Fruit fly (Drosophila melanogaster): Measurements from ENCODE around the gene CG12496.

CG12496 gene

DNA sequence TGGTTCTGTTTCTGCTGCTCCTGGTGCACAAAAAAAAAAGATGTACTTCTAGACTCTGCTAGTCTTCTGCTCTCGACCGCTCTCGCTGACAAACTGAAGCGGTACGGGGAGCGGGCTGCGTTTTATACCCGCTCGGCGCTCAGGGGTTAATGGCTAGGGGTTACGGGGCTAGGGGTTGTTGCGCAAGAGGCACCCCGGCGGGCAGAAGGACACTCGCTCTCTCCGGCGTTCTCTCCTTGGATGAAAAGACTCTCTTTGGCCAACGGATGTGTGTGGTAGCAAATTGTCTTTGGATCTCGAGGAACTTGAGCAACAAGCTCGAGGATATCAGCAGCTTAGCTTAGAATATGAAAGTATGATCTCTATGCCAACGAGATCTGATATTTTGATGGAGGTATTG, at the start of gene CG12496:
TSS of gene CG12496 (minus strand) at position 97 of the 400 bp plus-strand sequence.
- no peak for TF ChIP-seq noc (tag; optimal IDR thresholded peaks at IDR 0.05)

DNA sequence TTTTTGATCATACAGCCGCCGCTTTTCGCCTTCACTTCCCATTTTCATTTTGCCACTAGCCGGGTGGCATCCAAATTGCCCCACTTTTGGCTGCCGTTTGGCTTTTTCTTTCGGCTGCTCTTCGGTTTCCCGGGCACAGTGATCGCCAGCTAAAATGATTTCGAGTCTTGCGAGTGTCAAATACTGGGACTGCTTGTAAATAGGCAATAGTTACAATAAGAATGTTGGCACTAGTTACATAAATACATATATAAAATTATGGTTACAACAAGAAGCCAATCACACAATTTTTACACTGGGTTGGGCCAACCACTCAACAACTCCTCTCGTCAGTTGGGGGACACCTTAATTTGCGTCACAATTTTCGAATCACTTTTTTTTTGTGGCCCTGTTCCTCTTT, 49.1 kb upstream of the CG12496 start:
- no peak for TF ChIP-seq noc (tag; optimal IDR thresholded peaks at IDR 0.05)

DNA sequence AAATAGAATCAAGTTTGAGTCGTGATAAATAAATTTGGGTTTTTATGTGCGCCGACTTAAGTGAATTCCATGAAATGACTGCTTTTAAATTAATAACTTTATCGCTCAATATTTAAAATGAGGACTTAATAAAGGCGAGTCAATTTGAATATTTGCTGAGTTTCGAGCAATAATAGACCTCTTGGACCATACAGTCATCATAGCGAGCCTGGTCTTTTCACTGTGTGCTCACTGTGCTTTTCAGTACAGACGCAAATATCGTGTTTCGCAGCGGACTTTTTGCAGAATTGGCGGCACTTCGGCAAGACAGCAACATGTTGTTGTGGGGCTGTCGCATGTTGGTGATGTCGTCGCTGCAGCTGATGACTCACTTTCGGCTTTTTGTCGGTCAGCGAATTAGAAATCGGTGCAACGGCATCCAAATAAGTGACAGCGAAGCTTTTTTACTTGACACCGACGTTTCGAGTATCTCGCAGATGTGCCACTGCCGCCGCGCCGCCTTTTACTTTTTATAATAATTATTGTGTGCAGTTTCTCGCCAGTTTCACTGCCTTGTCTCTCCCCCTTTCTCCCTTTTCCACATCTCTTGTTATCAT, 47.3 kb upstream of the CG12496 start:
- no peak for TF ChIP-seq noc (tag; optimal IDR thresholded peaks at IDR 0.05)

DNA sequence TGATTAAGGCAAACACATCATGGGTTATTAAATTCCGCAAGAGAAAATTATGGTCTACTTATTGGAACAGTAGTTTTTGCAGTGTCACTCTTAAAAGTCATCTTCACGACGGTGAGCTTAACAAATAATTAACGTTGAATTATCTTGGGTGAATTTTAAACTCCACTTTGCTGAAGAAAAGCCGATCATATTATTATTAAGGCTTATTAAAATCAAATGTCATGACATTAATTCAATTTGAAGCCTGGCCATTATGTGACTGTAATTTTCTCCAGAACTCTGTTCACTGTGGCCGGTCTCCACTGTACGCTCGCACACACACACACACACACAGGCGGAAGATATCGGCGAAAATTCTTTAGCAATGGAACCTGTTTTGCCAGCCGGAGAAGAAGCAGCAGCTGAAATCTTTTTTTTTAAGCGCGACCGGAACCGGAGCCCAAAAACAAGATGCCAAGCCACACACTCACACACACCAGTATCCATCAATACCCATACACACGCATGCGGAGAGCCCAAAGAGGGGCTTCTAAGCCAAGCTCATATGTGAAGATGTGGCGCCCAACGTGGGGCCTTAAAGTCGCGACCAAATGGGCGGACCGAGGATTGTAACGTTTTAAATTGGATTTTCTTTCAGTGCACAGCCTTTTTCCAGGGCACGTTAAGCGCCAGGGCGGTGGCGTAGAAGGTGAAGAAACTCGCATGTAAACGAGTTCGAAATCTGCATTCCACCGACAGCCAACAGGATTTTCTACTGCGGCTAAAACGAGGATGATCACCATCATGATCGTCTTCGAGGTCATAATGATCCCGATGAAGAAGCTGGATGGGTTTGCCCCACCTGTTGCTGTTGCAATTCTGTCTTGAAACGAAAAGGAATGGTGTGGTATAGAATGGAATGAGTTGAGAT, 44.9 kb upstream of the CG12496 start:
- TF ChIP-seq noc (tag; optimal IDR thresholded peaks at IDR 0.05), result peak; percentile 41

DNA sequence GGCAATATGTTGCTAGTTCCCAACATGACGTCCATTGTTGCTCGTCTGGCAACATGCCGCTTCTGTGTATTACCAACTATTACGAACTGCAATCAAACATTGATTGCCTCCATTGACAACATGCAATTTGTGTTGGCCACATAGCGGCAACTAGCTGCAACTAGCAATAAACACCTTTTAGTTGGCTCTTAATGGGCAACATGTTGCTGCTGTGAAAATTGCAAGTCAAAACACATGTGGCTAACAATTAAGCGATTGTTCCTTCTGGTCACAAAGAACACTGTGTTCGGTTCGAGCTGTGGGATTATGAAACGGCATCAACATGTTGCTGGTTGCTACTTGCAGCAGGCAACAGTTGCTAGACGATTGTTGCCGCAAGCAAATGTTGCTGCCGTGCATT, 43.1 kb upstream of the CG12496 start:
- TF ChIP-seq noc (tag; optimal IDR thresholded peaks at IDR 0.05), result no peak

DNA sequence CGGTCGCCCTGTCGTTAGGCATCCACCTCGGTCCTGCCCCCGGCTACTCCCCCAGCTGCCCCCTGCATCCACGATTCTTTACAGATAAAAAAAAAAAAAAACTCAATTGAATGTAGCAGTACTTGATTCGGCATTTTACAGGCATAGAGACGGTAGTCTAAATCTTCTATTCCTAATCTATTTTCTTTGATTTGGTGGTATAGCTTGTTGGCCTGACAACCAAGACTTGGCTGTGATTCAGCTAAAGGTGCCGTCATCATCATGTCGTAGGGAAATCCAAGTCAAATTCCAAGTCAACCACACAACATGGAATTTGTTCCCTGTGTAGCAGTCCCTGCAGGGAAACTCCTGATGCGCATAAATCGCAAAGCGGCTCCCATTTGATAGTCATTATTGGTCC, 42.0 kb upstream of the CG12496 start:
- TF ChIP-seq noc (tag; optimal IDR thresholded peaks at IDR 0.05), result no peak

DNA sequence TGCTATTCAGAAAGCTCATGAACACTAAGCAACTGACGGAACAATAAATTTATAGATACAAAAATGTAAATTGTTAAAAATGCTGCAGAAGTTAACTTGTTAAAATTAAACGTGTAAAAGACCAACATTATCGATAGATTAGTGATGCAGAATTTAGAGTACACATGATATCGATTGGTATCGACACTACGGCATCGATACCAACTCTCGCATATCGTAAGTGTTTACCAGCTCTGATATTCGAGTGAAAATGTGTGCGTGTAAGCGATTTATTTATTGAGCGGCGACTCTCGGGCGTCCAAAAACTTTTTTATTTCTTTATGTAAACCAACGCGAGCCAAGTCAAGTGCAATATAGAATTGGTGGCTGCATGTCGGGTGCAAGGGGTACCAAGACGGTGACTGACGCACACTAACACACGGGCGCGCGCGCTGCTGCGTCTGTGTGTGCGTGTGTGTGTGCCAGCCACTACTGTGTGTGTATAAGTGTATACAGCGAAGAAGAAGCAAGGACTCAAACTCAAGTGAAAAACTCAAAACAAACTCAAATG, 37.1 kb upstream of the CG12496 start, which contains the start of gene z:
TSS of gene z (plus strand) at position 20 of the 550 bp plus-strand sequence.
- TF ChIP-seq noc (tag; optimal IDR thresholded peaks at IDR 0.05), result peak; percentile 1

DNA sequence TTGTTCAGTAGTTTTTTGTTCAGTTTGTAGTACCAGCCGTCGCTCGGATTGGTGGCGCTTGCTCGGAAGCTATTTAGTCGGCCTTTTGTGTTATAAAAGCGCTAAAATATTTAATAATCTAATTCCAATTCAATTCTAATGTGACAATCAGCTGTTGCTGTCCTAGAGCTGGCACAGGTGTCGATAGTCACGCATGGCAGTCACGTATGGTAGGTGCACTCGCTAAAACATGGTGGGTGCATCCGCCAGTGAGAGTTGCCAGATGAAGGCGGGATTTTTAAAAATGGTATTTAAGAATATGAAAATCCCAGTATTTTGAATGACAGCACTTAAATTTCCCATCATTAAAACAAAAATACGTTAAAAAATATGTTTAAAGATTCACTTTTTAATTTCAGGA, 33.1 kb upstream of the CG12496 start, which contains the start of gene tko:
TSS of gene tko (minus strand) at position 179 of the 400 bp plus-strand sequence.
- TF ChIP-seq noc (tag; optimal IDR thresholded peaks at IDR 0.05), result no peak

DNA sequence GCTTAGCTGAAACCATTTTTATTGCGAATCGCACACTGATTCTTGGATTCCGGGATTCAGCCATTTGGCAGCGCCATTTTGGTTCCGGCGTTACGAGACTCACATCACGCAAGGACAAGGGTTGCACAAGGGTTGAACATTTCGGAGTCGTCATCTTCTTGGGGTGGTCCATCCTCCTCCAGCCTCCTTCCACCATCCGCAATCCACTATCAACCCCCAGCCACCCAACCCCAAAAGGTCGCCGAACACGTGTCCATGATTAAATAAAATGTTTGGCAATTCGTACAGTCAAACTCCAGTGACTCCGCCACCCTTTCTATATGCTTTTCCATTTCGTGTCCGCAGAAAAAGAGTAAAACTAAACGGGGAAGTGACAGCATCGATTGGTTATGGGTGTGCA, 29.5 kb upstream of the CG12496 start:
- no peak for TF ChIP-seq noc (tag; optimal IDR thresholded peaks at IDR 0.05)

DNA sequence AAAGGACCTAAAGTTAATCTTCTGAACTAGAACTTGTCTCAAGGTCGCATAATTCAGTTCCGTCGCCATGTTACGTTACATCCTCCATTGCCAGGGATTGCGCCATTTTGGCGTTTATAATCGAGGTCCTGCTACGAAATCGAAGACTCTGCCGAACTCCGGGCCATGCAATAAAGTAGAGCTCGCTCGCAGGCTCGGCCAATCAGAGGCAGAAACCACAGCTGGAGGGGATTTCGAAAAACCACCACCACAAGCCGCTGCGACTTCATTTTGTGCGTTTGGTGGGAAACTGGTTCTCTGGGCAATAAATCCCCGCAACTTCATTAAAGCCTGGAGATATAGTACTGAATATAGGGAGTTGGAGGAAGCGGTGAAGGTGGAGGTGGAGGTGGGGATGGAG, 24.2 kb upstream of the CG12496 start:
- TF ChIP-seq noc (tag; optimal IDR thresholded peaks at IDR 0.05), result no peak

DNA sequence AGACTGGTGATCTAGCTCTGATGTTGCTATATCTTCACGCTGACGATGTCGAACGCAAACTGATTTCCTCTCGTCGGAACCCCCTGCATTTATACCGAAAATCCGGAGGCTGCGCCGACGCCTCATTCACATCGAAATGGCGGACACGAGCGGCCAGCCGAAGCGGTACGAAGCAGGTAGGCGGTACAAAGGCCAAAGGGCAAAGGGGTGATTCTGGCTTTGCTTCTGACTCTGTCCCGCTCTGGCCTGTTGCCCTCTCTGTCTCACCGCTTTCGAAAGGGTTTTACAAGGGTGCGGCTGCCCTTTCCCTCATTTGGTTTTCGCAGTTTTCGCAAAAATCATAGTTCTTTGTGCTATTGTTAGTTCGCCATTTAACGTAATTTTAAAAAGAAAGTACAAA, 18.2 kb upstream of the CG12496 start, which contains the start of gene gt:
TSS of gene gt (minus strand) at position 65 of the 400 bp plus-strand sequence.
- TF ChIP-seq noc (tag; optimal IDR thresholded peaks at IDR 0.05), result no peak

DNA sequence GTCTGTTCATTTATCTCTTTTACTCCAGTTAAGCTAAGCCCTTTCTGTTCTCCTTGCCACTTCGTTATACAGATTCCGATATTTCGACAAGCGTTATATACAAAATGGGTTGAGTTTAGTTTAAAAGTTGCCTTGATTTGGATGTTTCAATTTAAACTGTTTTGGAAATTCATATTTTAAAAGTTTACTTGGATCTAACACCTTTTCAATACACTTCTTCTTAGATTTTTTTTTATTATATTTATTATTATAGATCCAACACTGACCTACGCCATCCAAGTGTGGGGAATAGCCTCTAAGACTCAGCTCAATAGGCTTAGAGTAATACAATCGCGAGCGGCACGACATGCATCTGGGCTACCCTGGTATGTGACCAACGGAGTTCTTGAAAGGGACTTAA, 15.1 kb upstream of the CG12496 start, which contains the start of gene CG32797:
TSS of gene CG32797 (minus strand) at position 101 of the 400 bp plus-strand sequence.
- TF ChIP-seq noc (tag; optimal IDR thresholded peaks at IDR 0.05), result no peak

DNA sequence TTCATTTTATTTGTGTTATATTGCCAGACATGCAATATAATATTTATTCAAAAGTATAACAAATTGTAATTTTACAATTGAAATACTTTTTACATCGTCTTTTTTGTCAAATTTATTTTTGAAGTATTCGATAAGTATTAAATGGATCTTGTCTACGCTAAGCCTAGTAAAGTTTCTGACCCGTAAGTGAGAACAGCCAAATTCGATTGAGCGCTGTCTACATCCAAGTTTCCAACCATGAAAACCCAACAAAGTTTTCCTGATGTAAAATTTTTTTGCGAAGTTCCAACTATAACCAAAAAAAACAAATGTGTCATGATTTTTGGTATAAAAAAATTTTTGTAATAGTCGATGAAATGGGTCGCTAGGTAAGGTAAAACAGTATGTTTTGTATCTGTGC, 8.8 kb upstream of the CG12496 start:
- TF ChIP-seq noc (tag; optimal IDR thresholded peaks at IDR 0.05), result no peak

DNA sequence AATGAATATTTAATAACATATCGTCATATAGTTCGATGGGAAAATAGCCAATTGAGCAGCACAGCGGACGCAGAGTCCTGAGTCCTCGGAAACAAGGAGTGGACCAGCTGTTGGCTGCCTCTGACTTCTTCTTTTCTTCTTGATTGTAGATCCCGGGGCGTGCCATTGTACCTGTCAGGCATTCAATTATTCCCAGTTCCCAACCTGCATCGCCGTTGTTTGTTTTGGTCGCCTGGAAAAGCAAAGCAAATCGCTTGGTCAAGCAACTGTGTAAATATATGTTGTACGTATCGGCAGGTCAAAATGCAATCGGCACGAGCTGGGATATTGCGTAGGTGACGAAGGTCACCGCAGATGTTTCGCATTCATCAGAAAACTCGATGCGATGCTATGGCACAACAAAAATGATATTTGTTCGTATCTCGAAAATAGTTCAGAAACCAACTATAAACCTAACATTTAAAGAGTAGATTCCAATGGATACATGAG, 2.0 kb downstream of the CG12496 start:
- no peak for TF ChIP-seq noc (tag; optimal IDR thresholded peaks at IDR 0.05)

DNA sequence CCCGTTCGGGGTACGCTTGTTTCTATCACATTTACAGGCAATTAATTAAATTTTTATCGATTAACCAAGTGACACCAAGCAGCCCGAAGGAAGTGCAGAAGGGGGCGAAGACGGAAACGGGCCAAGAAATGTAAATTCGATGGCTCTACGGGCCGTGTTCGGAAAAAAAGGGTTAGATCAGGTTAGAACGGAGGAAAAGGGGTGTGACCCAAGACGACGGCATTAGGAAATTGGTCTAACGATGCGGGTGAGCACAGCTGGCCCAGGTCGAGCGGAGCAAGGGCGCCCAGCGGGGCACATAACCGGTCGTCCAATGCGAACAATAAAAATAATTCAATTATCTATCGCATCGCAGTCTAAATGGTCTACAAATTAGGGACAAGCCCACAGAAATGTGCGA, 11.3 kb downstream of the CG12496 start:
- no peak for TF ChIP-seq noc (tag; optimal IDR thresholded peaks at IDR 0.05)

DNA sequence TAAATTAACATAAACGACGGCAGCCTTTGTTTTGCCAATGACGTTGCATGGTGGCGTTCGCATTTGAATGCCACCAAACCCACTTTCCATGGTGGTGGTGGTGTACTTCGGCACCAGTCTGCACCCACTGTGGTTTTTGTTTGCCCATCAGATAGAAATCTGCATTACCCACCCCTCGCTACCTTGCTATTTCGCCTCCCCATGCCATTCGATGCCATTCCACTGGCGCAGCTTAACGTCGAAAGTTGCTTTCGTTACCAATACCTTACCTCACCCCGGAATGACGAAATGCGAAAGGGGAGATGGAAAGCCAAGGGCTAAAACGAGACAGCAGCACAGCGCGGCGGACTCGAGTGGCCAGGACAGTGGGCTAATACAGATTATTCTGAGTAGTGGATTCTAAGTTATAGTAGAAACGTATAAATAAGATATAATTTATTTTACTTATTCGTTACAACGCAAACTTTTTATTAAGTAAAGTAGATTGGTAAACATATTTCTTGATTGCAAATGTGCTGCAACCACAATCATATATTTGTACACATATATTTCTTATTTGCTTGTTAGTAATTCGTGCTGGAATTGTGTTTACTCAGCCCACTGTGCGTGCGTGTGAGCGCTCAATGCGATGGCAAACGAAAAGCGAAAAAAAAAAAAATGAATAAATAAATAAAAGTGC, 14.4 kb downstream of the CG12496 start:
- TF ChIP-seq noc (tag; optimal IDR thresholded peaks at IDR 0.05), result no peak

Measured in whole organism, larva.